Fruit fly (Drosophila melanogaster): Measurements from ENCODE around the gene Ndc80.
A peak's percentile ranks its signal among the peaks of the same experiment; 100 is the strongest.

Gene Ndc80

DNA sequence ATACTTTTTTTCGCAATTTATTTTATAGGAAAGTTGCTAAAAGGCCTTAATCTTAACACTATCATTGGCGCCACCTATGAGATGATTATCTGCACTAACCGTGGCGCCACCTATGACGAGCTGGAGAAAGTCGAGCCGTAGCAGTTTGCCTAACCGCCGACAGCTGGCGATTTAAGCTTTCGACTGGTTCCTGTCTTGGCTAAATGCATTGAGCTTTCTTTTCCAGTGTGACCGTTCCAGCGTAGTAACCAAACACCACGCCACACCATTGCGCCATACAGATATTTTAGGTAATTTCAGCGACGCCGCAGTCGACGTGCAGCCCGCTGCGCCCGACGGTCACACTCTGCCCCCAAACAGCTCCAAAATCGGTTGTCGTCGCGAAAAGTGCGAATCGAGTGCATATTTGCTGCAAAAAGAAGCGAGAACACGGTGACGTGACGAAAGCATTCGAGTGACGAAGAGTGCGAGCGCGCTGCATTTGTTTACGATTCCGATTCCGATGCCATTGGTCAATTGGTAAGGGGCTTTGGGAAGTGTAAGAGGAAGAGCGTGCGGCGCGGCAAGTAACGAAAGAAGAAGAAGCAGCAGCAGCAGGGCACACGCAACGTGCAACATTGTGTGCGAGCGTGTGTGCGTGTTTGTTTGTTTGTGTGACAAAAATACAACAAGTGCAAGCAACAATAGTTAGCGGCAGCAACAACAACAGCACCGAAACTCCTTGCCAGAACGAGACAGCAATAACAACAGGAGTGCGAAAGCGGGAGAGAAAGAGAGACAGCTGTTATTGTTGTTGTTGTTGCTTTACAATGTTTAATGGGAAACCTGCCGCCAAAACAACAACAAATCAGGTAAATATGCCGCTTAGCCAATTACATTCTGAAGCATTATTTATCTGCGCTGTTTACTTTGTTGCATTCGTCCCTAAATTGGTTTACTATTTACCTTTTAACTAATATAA, 48.1 kb downstream of the Ndc80 start, which contains the start of the genes CG46311 and Tpst (continued):
- TF ChIP-seq GATAe (GFP tag; conservative IDR thresholded peaks at IDR 0.05) (no peak), CTCF (GFP tag; optimal IDR thresholded peaks at IDR 0.05) (peak; percentile 99), CG14014 (GFP tag; IDR thresholded peaks at IDR 0.05) (peak; percentile 74), croc (GFP tag; conservative IDR thresholded peaks at IDR 0.05) (peak; percentile 13; the same call in 1 of the 3 replicates), CkIIα-i1 (GFP tag; IDR thresholded peaks at IDR 0.05) (no peak), H15 (GFP tag; IDR thresholded peaks at IDR 0.05) (peak; percentile 72), Dip3 (GFP tag; optimal IDR thresholded peaks at IDR 0.05) (peak; percentile 47), Vsx1 (GFP tag; optimal IDR thresholded peaks at IDR 0.05) (no peak), Hmx (GFP tag; optimal IDR thresholded peaks at IDR 0.05) (no peak), CG2889 (GFP tag; IDR thresholded peaks at IDR 0.05) (no peak), gsb-n (tag; optimal IDR thresholded peaks at IDR 0.05) (no peak), crol (GFP tag; IDR thresholded peaks at IDR 0.05) (peak; percentile 45), CG2712 (tag; optimal IDR thresholded peaks at IDR 0.05) (peak; percentile 43), Nf-YA (GFP tag; IDR thresholded peaks at IDR 0.05) (no peak), CG1233 (GFP tag; optimal IDR thresholded peaks at IDR 0.05) (peak; percentile 38), Xbp1 (GFP tag; optimal IDR thresholded peaks at IDR 0.05) (peak; percentile 80), CG4404 (GFP tag; IDR thresholded peaks at IDR 0.05) (peak; percentile 36; the same call in 1 of the 2 replicates), CG14860 (GFP tag; IDR thresholded peaks at IDR 0.05; ENCODE audit: partially characterized antibody) (no peak), ems (GFP tag; optimal IDR thresholded peaks at IDR 0.05) (peak; percentile 4), zf30C (GFP tag; optimal IDR thresholded peaks at IDR 0.05) (no peak), sc (optimal IDR thresholded peaks at IDR 0.05) (no peak), sc (GFP tag; optimal IDR thresholded peaks at IDR 0.05) (peak; percentile 24), lola (GFP tag; optimal IDR thresholded peaks at IDR 0.05) (no peak), CG9932 (GFP tag; IDR thresholded peaks at IDR 0.05) (peak; percentile 74), usp (GFP tag; optimal IDR thresholded peaks at IDR 0.05) (no peak), Doc2 (GFP tag; IDR thresholded peaks at IDR 0.05) (no peak), bab2 (GFP tag; optimal IDR thresholded peaks at IDR 0.05) (peak; percentile 72), CG1832 (GFP tag; optimal IDR thresholded peaks at IDR 0.05) (peak; percentile 44), CG34224 (GFP tag; IDR thresholded peaks at IDR 0.05; ENCODE audit: partially characterized antibody) (peak; percentile 26; the same call in 1 of the 3 replicates), gem (tag; optimal IDR thresholded peaks at IDR 0.05) (peak; percentile 50), NfI (GFP tag; optimal IDR thresholded peaks at IDR 0.05) (peak; percentile 59), CG1792 (GFP tag; optimal IDR thresholded peaks at IDR 0.05) (no peak), CG17912 (GFP tag; optimal IDR thresholded peaks at IDR 0.05) (peak; percentile 72), CG17568 (GFP tag; optimal IDR thresholded peaks at IDR 0.05) (no peak), CG11695 (GFP tag; IDR thresholded peaks at IDR 0.05) (no peak), Fer2 (tag; optimal IDR thresholded peaks at IDR 0.05) (no peak), CG8478 (optimal IDR thresholded peaks at IDR 0.05) (no peak), nerfin-2 (GFP tag; IDR thresholded peaks at IDR 0.05; ENCODE audit: partially characterized antibody) (no peak), nom (GFP tag; optimal IDR thresholded peaks at IDR 0.05) (peak; percentile 31), Blimp-1 (GFP tag; optimal IDR thresholded peaks at IDR 0.05) (peak; percentile 34), CG11696 (GFP tag; IDR thresholded peaks at IDR 0.05) (no peak), CG34376 (GFP tag; optimal IDR thresholded peaks at IDR 0.05) (no peak), CG15514 (GFP tag; optimal IDR thresholded peaks at IDR 0.05) (peak; percentile 79), CG13123 (GFP tag; optimal IDR thresholded peaks at IDR 0.05) (no peak), CG7357 (GFP tag; IDR thresholded peaks at IDR 0.05) (no peak), Dad (GFP tag; optimal IDR thresholded peaks at IDR 0.05) (peak; percentile 33), CG13424 (tag; optimal IDR thresholded peaks at IDR 0.05) (peak; percentile 48), CG6654 (GFP tag; optimal IDR thresholded peaks at IDR 0.05) (no peak), CG10565 (GFP tag; optimal IDR thresholded peaks at IDR 0.05) (no peak)
